Fruit fly (Drosophila melanogaster): ENCODE results near the gene bcn92.

Gene bcn92

DNA sequence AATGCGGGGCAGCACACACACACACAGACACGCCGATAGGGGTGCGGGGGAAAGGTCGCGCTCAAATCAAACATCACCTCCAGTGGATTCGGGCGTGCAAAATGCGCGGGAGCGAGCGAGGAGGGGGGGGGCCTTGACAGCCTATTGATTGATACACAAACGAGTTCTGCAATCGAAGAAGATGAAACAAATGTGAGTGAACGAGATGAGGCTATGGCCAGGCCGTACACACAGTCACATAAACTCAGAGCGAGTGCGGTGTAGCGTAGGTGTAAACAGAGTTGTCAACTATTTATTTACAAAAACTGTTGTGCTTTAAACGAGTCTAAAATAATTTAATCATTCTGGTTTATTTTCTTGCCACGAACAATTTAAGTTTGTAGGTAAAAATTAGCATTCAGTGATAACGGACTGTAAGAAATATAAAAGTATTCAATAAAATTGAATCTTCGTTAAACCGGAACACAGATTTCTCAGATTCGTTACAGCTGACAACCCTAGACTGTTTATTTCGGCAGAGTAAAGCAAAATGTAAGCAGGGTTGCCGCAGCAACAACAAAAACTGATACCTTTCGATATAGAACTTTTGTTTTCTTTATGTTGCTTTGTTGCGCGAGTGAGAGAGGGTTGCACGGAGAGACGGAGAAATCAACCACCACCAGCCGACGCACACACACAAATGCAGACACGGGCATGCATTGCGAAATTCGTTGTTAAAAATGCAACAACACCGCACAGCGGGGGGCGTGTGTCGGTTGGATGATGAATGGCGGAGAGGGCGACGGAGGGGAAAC is 14.3 kb downstream of the bcn92 start:
- peak; percentile 88 for TF ChIP-seq CG17801 (GFP tag; optimal IDR thresholded peaks at IDR 0.05; ENCODE audit: partially characterized antibody)

DNA sequence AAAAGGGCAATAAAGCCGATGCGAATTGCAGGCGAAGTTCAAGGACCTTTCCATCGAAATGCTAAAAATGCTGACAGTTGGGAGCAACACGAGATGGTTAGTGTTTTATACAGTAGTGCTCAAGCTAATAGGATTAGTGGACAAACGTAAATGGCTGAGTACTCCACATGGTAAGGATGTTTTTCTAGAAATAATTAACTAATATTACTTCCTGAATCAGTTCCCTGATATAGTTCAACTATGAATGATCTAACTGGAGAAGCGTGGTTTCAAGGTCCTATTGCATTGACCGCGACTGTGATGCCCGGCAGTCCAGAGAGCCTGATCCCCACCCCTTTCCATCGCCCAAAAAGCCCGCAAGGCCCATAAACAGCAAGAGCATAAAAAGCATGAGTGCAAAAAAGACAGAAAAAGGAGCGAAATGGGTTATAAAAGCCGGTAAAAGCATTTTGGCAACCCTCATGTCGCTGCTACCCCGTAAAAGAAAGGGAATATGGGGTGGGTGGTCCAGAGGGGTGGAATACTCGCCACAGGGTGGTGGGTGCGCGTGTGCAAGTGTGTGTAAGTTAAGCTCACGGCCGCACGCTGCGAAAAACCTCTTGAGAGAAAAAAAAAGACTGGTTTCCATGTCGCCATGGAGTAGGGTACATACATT is 15.1 kb downstream of the bcn92 start:
- TF ChIP-seq CG17801 (GFP tag; optimal IDR thresholded peaks at IDR 0.05; ENCODE audit: partially characterized antibody), result no peak

- no peak for TF ChIP-seq CG17801 (GFP tag; optimal IDR thresholded peaks at IDR 0.05; ENCODE audit: partially characterized antibody)
Measured at dm6 chrX:2125527-2126088, 23.8 kb downstream of the bcn92 start.

DNA sequence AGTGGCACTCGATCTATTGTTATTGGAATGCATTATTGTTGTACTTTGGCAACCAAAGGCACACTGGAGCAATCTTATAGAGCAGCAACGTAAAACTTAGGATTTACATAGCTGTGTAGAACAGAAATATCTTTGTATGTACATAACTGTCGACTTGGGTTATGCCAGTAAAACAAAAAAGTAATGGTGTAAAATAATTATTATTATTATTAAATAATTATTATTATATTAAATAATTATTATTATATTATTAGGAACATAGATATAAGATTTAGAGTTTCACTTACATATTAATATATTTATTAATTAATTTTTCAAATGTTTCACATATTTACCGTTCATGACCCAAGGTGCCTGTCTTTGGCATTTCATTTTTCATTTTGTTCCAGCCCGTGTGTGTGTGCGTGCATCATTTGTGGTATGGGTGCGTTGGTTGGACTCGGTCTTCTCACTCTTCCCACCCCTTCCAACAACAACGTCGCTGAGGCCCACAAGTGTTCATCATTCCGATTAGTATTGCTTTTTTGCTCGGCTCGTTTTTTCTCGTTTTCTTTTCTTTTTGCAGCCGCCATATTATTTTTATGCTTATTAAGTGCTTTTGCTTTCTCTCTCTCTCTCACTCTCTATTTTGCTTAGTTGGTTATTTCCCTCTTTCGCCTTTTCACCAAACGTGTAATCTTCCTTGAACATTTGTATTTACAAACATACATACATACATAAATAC is 25.3 kb downstream of the bcn92 start:
- peak; percentile 82 for TF ChIP-seq CG17801 (GFP tag; optimal IDR thresholded peaks at IDR 0.05; ENCODE audit: partially characterized antibody)

DNA sequence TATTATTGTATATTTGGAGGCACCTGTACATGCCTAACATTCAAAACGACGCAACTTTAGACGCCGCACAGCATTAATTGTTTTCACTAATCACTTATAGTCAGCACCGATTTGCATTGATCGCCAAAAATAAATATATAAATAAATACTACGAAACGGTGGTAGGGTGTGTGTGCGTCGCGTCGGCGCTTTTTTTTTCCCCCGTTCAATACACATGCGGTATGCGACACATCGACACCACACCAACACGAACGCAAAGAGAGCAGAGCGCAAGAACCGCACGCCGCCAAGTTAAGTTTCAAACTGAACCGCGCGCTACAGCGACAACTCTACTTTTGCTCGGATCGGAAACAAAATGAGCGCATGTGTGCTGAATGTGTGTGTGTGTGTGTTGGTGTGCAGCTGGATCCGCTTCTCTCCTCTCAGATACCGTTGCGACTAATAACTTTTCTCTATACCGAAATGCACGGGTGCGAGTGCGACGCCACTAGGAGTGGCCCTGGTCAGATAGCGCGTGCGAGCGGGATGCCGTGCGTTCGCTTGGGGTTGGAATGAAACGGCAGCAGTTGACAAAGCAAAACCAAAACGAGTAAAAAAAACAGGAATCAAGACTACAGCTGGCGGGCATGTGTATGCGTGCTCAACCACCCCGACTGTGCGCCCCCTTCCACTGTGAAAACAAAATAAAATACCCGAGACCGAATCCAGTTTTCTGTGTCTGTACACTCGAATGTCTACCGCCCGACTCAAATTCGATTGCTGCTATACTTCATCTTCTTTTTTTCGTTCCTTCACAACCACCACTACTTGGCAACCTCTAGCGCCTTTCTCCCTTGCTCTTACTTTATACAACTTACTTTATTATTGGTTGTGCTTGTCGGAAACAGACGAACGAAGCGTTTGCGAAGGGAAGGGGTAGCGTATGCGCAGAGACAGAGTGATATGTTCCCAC is 26.2 kb downstream of the bcn92 start, which contains the start of gene ph-d:
ph-d (minus strand) TSS at position 274 of the 952 bp plus-strand sequence.
- TF ChIP-seq CG17801 (GFP tag; optimal IDR thresholded peaks at IDR 0.05; ENCODE audit: partially characterized antibody), result peak; percentile 95

dm6 chrX:2121716-2122601 is 27.5 kb downstream of the bcn92 start:
- TF ChIP-seq CG17801 (GFP tag; optimal IDR thresholded peaks at IDR 0.05; ENCODE audit: partially characterized antibody), result peak; percentile 49

DNA sequence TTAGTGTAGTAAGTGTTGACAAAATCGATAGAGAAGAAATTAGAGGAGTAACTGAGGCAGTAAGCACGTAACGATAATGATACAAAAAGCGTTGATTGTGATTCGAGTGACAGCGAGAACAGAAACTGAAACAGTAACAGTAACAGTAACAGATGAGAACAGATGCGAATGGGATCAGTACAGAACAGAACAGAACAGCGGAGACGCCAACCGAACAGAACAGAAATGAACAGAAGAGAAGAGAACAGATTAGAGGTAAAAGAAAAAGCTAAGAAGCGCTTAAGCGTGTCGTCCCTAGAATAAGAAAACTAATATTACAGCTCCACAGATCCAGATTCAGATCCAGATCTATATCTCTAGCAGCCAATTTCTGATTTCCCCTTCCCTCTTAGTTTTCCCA is 36.8 kb downstream of the bcn92 start:
- TF ChIP-seq CG17801 (GFP tag; optimal IDR thresholded peaks at IDR 0.05; ENCODE audit: partially characterized antibody), result no peak

DNA sequence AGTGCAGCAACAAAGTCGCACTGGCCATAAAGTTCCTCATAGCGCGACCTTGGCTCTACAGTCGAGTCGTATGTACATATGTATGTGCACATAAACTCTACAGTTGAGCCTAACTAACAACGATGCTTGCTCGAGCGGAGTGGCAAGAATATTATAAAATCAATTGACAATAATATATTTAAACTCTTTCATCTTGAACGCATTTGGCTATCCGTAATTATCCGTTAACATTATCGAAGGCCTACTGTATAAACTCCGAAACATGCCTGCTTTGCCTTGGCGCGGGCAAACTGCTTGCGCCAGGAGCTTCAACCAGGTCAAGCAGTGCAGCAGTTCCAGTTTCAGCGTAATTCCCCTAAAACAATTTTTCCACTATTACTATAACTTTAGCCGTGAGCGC is 40.8 kb downstream of the bcn92 start:
- TF ChIP-seq CG17801 (GFP tag; optimal IDR thresholded peaks at IDR 0.05; ENCODE audit: partially characterized antibody), result peak; percentile 15

dm6 chrX:2107782-2108409 is 41.6 kb downstream of the bcn92 start:
- TF ChIP-seq CG17801 (GFP tag; optimal IDR thresholded peaks at IDR 0.05; ENCODE audit: partially characterized antibody), result peak; percentile 90

DNA sequence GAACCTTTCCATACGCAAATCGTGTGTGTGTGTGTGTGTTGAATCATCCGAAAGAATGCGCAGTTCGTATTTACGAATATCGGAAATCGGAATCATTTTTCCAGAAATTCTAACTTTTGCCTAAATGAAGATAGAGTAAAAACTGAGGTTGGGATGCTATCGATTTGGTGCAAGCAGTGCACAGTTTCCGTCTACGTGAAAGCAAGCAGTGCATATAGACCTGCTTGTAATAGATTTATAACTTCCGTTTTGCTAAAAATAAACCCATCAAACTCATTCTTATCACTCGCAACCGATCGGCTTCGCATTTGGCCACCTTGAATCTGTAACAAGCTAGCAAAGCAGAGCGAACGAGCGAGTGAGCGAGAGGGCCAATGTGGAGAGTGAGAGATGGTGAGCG is 43.1 kb downstream of the bcn92 start:
- TF ChIP-seq CG17801 (GFP tag; optimal IDR thresholded peaks at IDR 0.05; ENCODE audit: partially characterized antibody), result no peak

DNA sequence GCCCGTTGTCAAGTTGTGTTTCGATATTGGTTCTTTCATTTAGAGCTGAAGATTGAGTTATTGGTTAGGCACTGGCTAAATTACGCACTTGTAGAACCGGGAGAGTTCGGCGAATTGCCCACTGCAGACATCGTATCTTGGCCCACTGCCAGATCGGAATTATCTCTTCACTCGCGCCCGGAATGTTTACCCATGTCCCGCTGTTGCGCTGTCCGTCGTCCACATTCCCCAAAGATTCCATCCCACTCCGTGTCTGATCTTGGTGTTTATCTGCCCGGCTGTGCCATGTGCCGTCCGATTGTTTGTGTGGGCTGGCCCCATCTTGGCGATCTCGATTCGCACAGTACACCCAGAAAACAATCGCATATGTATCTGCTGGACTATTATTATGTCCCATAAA is 45.1 kb downstream of the bcn92 start:
- TF ChIP-seq CG17801 (GFP tag; optimal IDR thresholded peaks at IDR 0.05; ENCODE audit: partially characterized antibody), result no peak

DNA sequence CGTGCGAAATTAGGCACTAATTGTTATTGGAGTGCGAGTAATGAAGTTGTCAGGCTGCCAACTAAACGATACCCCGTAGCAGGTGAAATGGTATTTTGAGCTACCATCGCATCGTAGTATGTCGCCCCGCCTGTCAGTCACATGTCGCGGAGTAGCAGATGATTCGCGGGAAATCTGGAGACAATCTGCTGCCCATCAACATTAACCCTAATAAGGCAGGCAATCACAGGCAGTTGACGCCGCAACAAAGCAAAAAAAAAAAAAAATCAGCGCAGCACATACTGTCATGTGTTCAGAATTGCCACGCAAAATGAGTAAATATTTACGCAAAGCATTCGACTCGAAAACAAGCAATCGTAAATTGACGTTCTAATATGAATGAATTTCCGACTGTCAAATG is 45.6 kb downstream of the bcn92 start:
- TF ChIP-seq CG17801 (GFP tag; optimal IDR thresholded peaks at IDR 0.05; ENCODE audit: partially characterized antibody), result no peak

All from ovary, adult (tissue).